Worm (Caenorhabditis elegans) whole organism, L4 larva: ENCODE measurements around the gene tre-4.

Experiments
- ZK546.5 ChIP-seq, 2 experiments: sonication (generic microtip); optimal IDR thresholded peaks; 2 replicates each; lab custom pipeline; 2017; ENCODE audit warnings: missing biosample characterization in 2 of 2, missing genetic modification characterization in 2 of 2
- ama-1 ChIP-seq: fragments of 150-350 bp; optimal IDR thresholded peaks from 2 replicates; lab custom pipeline; 2014; ENCODE audit warnings: inconsistent platforms, mixed read lengths
- ceh-44 ChIP-seq: fragments of 200-800 bp; sonication (Bioruptor generic); IDR thresholded peaks from 2 replicates; pipeline ENCODE4 v1.3.6; 2022; ENCODE audit warnings: missing genetic modification reagents, missing genetic modification characterization, missing compliant biosample characterization
- ceh-82 ChIP-seq: sonication (generic microtip); optimal IDR thresholded peaks from 2 replicates; lab custom pipeline; 2017; ENCODE audit warnings: missing biosample characterization, missing genetic modification characterization
- cey-2 ChIP-seq: sonication (generic microtip); optimal IDR thresholded peaks from 3 replicates; lab custom pipeline; 2017; ENCODE audit warnings: missing genetic modification characterization, mild to moderate bottlenecking, missing compliant biosample characterization, antibody characterized with exemption, borderline replicate concordance; ENCODE audit not compliant: insufficient read depth
- daf-12 ChIP-seq: fragments of 150-350 bp; optimal IDR thresholded peaks from 2 replicates; lab custom pipeline; 2014; ENCODE audit warnings: missing biosample characterization, missing genetic modification reagents, missing genetic modification characterization
- jun-1 ChIP-seq: fragments of 150-350 bp; optimal IDR thresholded peaks from 2 replicates; lab custom pipeline; 2014; ENCODE audit warnings: missing biosample characterization, missing genetic modification reagents, missing genetic modification characterization
- lir-3 ChIP-seq: sonication (generic microtip); optimal IDR thresholded peaks from 2 replicates; lab custom pipeline; 2016; ENCODE audit warnings: mild to moderate bottlenecking, missing genetic modification characterization, missing compliant biosample characterization
- mes-2 ChIP-seq: sonication (generic microtip); optimal IDR thresholded peaks from 2 replicates; lab custom pipeline; 2016; ENCODE audit warnings: missing genotype, mild to moderate bottlenecking, missing genetic modification characterization, missing compliant biosample characterization; ENCODE audit not compliant: poor library complexity, severe bottlenecking
- nhr-237 ChIP-seq: sonication (generic microtip); optimal IDR thresholded peaks from 2 replicates; lab custom pipeline; 2017; ENCODE audit warnings: missing biosample characterization, missing genetic modification characterization
- nhr-28 ChIP-seq: fragments of 150-350 bp; optimal IDR thresholded peaks from 2 replicates; lab custom pipeline; 2014; ENCODE audit warnings: missing biosample characterization, missing genetic modification characterization
- php-3 ChIP-seq: fragments of 200-800 bp; sonication (Bioruptor generic); IDR thresholded peaks from 2 replicates; pipeline ENCODE4 v1.3.6; 2022; ENCODE audit warnings: missing genetic modification reagents, missing genetic modification characterization, missing compliant biosample characterization
- snpc-4 ChIP-seq: fragments of 150-350 bp; optimal IDR thresholded peaks from 2 replicates; lab custom pipeline; 2014; ENCODE audit warnings: missing biosample characterization, missing genetic modification characterization
- unc-62 ChIP-seq, 3 experiments: fragments of 150-350 bp in 1 of 3; sonication (generic microtip); optimal IDR thresholded peaks in 2 of 3; peaks in 1 of 3; 1 replicate in 1 of 3; 2 replicates in 2 of 3; lab custom pipeline; 2014 to 2017; ENCODE audit warnings: missing biosample characterization in 3 of 3, missing genetic modification characterization in 3 of 3, missing genetic modification reagents in 3 of 3, missing genotype in 1 of 3

- TF ChIP-seq cey-2 (tag; lab: Kevin White, UChicago) (no peak), lir-3 (no peak), daf-12 (tag; lab: Kevin White, UChicago) (no peak), php-3 (GFP tag; lab: Robert Waterston, UW) (no peak), snpc-4 (tag; lab: Kevin White, UChicago) (no peak), nhr-28 (tag; lab: Kevin White, UChicago) (no peak), ama-1 (lab: Kevin White, UChicago) (no peak), ZK546.5 (tag; optimal IDR thresholded peaks at IDR 0.05; lab: Kevin White, UChicago) (no peak), ceh-44 (GFP tag; lab: Robert Waterston, UW) (no peak), ceh-82 (tag; lab: Kevin White, UChicago) (no peak), nhr-237 (tag; lab: Kevin White, UChicago) (no peak), mes-2 (tag; lab: Kevin White, UChicago) (no peak), unc-62 (GFP tag; optimal IDR thresholded peaks at IDR 0.05 in 1 of 2; lab: Kevin White, UChicago) (no peak), unc-62 (tag; optimal IDR thresholded peaks at IDR 0.05; lab: Kevin White, UChicago) (no peak), jun-1 (tag; lab: Kevin White, UChicago) (no peak)
These were observed 31.9 kb downstream of the tre-4 start for ce11 chrX:13503839-13504238.
